Fruit fly (Drosophila melanogaster) whole organism, prepupa: ENCODE results near the gene CG10587.

Source experiments
- Blimp-1 ChIP-seq: fragments of 200-800 bp; sonication (Bioruptor generic); optimal IDR thresholded peaks from 3 replicates; lab custom pipeline; 2017; ENCODE audit warnings: missing biosample characterization, missing genetic modification characterization, mild to moderate bottlenecking, moderate library complexity, missing genetic modification reagents
- CG10631 ChIP-seq: fragments of 200-800 bp; sonication (Bioruptor generic); optimal IDR thresholded peaks from 2 replicates; lab custom pipeline; 2016; ENCODE audit warnings: missing biosample characterization, missing genetic modification characterization
- CG10669 ChIP-seq: fragments of 200-800 bp; sonication (Bioruptor generic); optimal IDR thresholded peaks from 3 replicates; lab custom pipeline; 2018; ENCODE audit warnings: missing biosample characterization, mild to moderate bottlenecking, missing genetic modification characterization, moderate library complexity
- CG11294 ChIP-seq: fragments of 200-800 bp; sonication (Bioruptor generic); IDR thresholded peaks from 2 replicates; pipeline ENCODE4 v1.3.6; 2022; ENCODE audit warnings: missing biosample characterization, missing genetic modification characterization
- CG11762 ChIP-seq: fragments of 200-800 bp; sonication (Bioruptor generic); optimal IDR thresholded peaks from 3 replicates; lab custom pipeline; 2016; ENCODE audit warnings: missing biosample characterization, missing genetic modification characterization; ENCODE audit not compliant: insufficient read depth
- CG11902 ChIP-seq: fragments of 200-800 bp; sonication (Bioruptor generic); optimal IDR thresholded peaks from 3 replicates; lab custom pipeline; 2016; ENCODE audit warnings: missing biosample characterization, missing genetic modification characterization
- CG1621 ChIP-seq: fragments of 200-800 bp; sonication (Bioruptor generic); optimal IDR thresholded peaks from 3 replicates; lab custom pipeline; 2018; ENCODE audit warnings: missing biosample characterization, mild to moderate bottlenecking, missing genetic modification characterization
- CG16779 ChIP-seq: fragments of 200-800 bp; sonication (Bioruptor generic); optimal IDR thresholded peaks from 3 replicates; lab custom pipeline; 2017; ENCODE audit warnings: missing biosample characterization, mild to moderate bottlenecking, missing genetic modification characterization
- CG3032 ChIP-seq: fragments of 200-800 bp; optimal IDR thresholded peaks from 2 replicates; lab custom pipeline; 2019; ENCODE audit warnings: missing biosample characterization, mild to moderate bottlenecking, missing genetic modification characterization, moderate library complexity
- CG32006 ChIP-seq: fragments of 200-800 bp; sonication (Bioruptor generic); optimal IDR thresholded peaks from 3 replicates; lab custom pipeline; 2017; ENCODE audit warnings: missing biosample characterization, mild to moderate bottlenecking, missing genetic modification characterization
- CG34406 ChIP-seq: fragments of 200-800 bp; sonication (Bioruptor generic); optimal IDR thresholded peaks from 3 replicates; lab custom pipeline; 2016; ENCODE audit warnings: missing biosample characterization, missing genetic modification characterization
- CG3919 ChIP-seq: fragments of 200-800 bp; sonication (Bioruptor generic); optimal IDR thresholded peaks from 3 replicates; lab custom pipeline; 2016; ENCODE audit warnings: missing biosample characterization, missing genetic modification characterization
- CG4318 ChIP-seq: fragments of 200-800 bp; sonication (Bioruptor generic); optimal IDR thresholded peaks from 3 replicates; lab custom pipeline; 2017; ENCODE audit warnings: missing biosample characterization, mild to moderate bottlenecking, missing genetic modification characterization
- CG6163 ChIP-seq: fragments of 200-800 bp; sonication (Bioruptor generic); IDR thresholded peaks from 3 replicates; pipeline ENCODE4 v1.3.6; 2022; ENCODE audit warnings: missing biosample characterization, missing genetic modification characterization
- CG6276 ChIP-seq: fragments of 200-800 bp; sonication (Bioruptor generic); optimal IDR thresholded peaks from 2 replicates; lab custom pipeline; 2017; ENCODE audit warnings: missing biosample characterization, mild to moderate bottlenecking, missing genetic modification characterization
- CG6792 ChIP-seq: fragments of 200-800 bp; sonication (Bioruptor generic); optimal IDR thresholded peaks from 3 replicates; lab custom pipeline; 2016; ENCODE audit warnings: missing biosample characterization, missing genetic modification characterization
- CG6808 ChIP-seq: fragments of 200-800 bp; sonication (Bioruptor generic); optimal IDR thresholded peaks from 3 replicates; lab custom pipeline; 2017; ENCODE audit warnings: missing biosample characterization, missing genetic modification characterization, mild to moderate bottlenecking, moderate library complexity, missing genetic modification reagents
- CG6854 ChIP-seq: fragments of 200-800 bp; sonication (Bioruptor generic); optimal IDR thresholded peaks from 2 replicates; lab custom pipeline; 2017; ENCODE audit warnings: missing biosample characterization, mild to moderate bottlenecking, missing genetic modification characterization
- CG7368 ChIP-seq: fragments of 200-800 bp; sonication (Bioruptor generic); optimal IDR thresholded peaks from 3 replicates; lab custom pipeline; 2016; ENCODE audit warnings: missing biosample characterization, missing genetic modification characterization
- CG8119 ChIP-seq: fragments of 200-800 bp; sonication (Bioruptor generic); IDR thresholded peaks from 3 replicates; pipeline ENCODE4 v1.3.6; 2022; ENCODE audit warnings: missing biosample characterization, missing genetic modification characterization
- CG8319 ChIP-seq: fragments of 200-800 bp; sonication (Bioruptor generic); optimal IDR thresholded peaks from 3 replicates; lab custom pipeline; 2016; ENCODE audit warnings: missing biosample characterization, missing genetic modification characterization
- CG8632 ChIP-seq: fragments of 200-800 bp; sonication (Bioruptor generic); optimal IDR thresholded peaks from 3 replicates; lab custom pipeline; 2016; ENCODE audit warnings: missing biosample characterization, missing genetic modification characterization
- CG9139 ChIP-seq: fragments of 200-800 bp; sonication (Bioruptor generic); optimal IDR thresholded peaks from 3 replicates; lab custom pipeline; 2017; ENCODE audit warnings: missing biosample characterization, mild to moderate bottlenecking, missing genetic modification characterization
- Eip75B ChIP-seq: fragments of 200-800 bp; sonication (Bioruptor generic); optimal IDR thresholded peaks from 3 replicates; lab custom pipeline; 2016; ENCODE audit warnings: missing biosample characterization, missing genetic modification characterization
- Ets21C ChIP-seq: fragments of 200-800 bp; sonication (Bioruptor generic); optimal IDR thresholded peaks from 3 replicates; lab custom pipeline; 2016; ENCODE audit warnings: missing biosample characterization, missing genetic modification characterization
- Gug ChIP-seq: fragments of 200-800 bp; sonication (Bioruptor generic); IDR thresholded peaks from 2 replicates; pipeline ENCODE4 v1.3.6; 2022; ENCODE audit warnings: missing biosample characterization, missing genetic modification characterization
- Hr38 ChIP-seq: sonication (Bioruptor generic); optimal IDR thresholded peaks from 2 replicates; lab custom pipeline; 2016; ENCODE audit warnings: missing biosample characterization, missing genetic modification characterization
- Hr39 ChIP-seq: fragments of 200-800 bp; sonication (Bioruptor generic); optimal IDR thresholded peaks from 2 replicates; lab custom pipeline; 2016; ENCODE audit warnings: missing biosample characterization, missing genetic modification characterization
- Lpt ChIP-seq: fragments of 200-800 bp; sonication (Bioruptor generic); optimal IDR thresholded peaks from 3 replicates; lab custom pipeline; 2016; ENCODE audit warnings: missing biosample characterization, missing genetic modification characterization
- Met ChIP-seq: fragments of 200-800 bp; sonication (Bioruptor generic); optimal IDR thresholded peaks from 3 replicates; lab custom pipeline; 2016; ENCODE audit warnings: missing biosample characterization, missing genetic modification characterization
- Smox ChIP-seq: fragments of 200-800 bp; sonication (Bioruptor generic); optimal IDR thresholded peaks from 3 replicates; lab custom pipeline; 2016; ENCODE audit warnings: missing biosample characterization, missing genetic modification characterization
- Sox102F ChIP-seq: fragments of 200-800 bp; sonication (Bioruptor generic); optimal IDR thresholded peaks from 2 replicates; lab custom pipeline; 2016; ENCODE audit warnings: missing biosample characterization, mild to moderate bottlenecking, missing genetic modification characterization
- Sox15 ChIP-seq: fragments of 200-800 bp; sonication (Bioruptor generic); optimal IDR thresholded peaks from 3 replicates; lab custom pipeline; 2016; ENCODE audit warnings: missing biosample characterization, missing genetic modification characterization
- cyc ChIP-seq: fragments of 200-800 bp; sonication (Bioruptor generic); optimal IDR thresholded peaks from 3 replicates; lab custom pipeline; 2016; ENCODE audit warnings: missing biosample characterization, missing genetic modification characterization
- dac ChIP-seq: fragments of 200-800 bp; sonication (Bioruptor generic); optimal IDR thresholded peaks from 2 replicates; lab custom pipeline; 2017; ENCODE audit warnings: missing biosample characterization, mild to moderate bottlenecking, missing genetic modification characterization
- dsx ChIP-seq: fragments of 200-800 bp; optimal IDR thresholded peaks from 3 replicates; lab custom pipeline; 2019; ENCODE audit warnings: missing biosample characterization, mild to moderate bottlenecking, missing genetic modification characterization, moderate library complexity; ENCODE audit not compliant: poor library complexity, severe bottlenecking
- eg ChIP-seq: fragments of 200-800 bp; sonication (Bioruptor generic); IDR thresholded peaks from 3 replicates; pipeline ENCODE4 v1.3.6; 2022; ENCODE audit warnings: missing biosample characterization, missing genetic modification characterization
- fd59A ChIP-seq: fragments of 200-800 bp; sonication (Bioruptor generic); optimal IDR thresholded peaks from 2 replicates; lab custom pipeline; 2017; ENCODE audit warnings: missing biosample characterization, mild to moderate bottlenecking, missing genetic modification characterization, missing genetic modification reagents
- fd85E ChIP-seq: fragments of 200-800 bp; sonication (Bioruptor generic); optimal IDR thresholded peaks from 3 replicates; lab custom pipeline; 2016; ENCODE audit warnings: missing biosample characterization, missing genetic modification characterization
- lz ChIP-seq: fragments of 200-800 bp; sonication (Bioruptor generic); optimal IDR thresholded peaks from 3 replicates; lab custom pipeline; 2016; ENCODE audit warnings: missing biosample characterization, missing genetic modification characterization
- net ChIP-seq: fragments of 200-800 bp; sonication (Bioruptor generic); optimal IDR thresholded peaks from 3 replicates; lab custom pipeline; 2016; ENCODE audit warnings: missing biosample characterization, missing genetic modification characterization
- pdm3 ChIP-seq: fragments of 200-800 bp; sonication (Bioruptor generic); optimal IDR thresholded peaks from 3 replicates; lab custom pipeline; 2016; ENCODE audit warnings: missing biosample characterization, missing genetic modification characterization
- salr ChIP-seq, 2 experiments: fragments of 200-800 bp; sonication (Bioruptor generic); optimal IDR thresholded peaks; 3 replicates each; lab custom pipeline; 2016 to 2018; ENCODE audit warnings: missing biosample characterization in 2 of 2, missing genetic modification characterization in 2 of 2, mild to moderate bottlenecking in 1 of 2
- spab ChIP-seq: fragments of 200-800 bp; sonication (Bioruptor generic); optimal IDR thresholded peaks from 2 replicates; lab custom pipeline; 2017; ENCODE audit warnings: missing biosample characterization, mild to moderate bottlenecking, missing genetic modification characterization, missing genetic modification reagents
- ss ChIP-seq, 2 experiments: fragments of 200-800 bp; sonication (Bioruptor generic); optimal IDR thresholded peaks; 2 replicates in 1 of 2; 3 replicates in 1 of 2; lab custom pipeline; 2017 to 2018; ENCODE audit warnings: mild to moderate bottlenecking in 2 of 2, missing biosample characterization in 2 of 2, missing genetic modification characterization in 2 of 2, moderate library complexity in 1 of 2
- svp ChIP-seq: fragments of 200-800 bp; sonication (Bioruptor generic); peaks from one replicate; lab custom pipeline; 2016; ENCODE audit warnings: missing biosample characterization, missing genetic modification characterization
- vri ChIP-seq: fragments of 200-800 bp; sonication (Bioruptor generic); optimal IDR thresholded peaks from 3 replicates; lab custom pipeline; 2016; ENCODE audit warnings: missing biosample characterization, mild to moderate bottlenecking, missing genetic modification characterization

CG10587 gene

DNA sequence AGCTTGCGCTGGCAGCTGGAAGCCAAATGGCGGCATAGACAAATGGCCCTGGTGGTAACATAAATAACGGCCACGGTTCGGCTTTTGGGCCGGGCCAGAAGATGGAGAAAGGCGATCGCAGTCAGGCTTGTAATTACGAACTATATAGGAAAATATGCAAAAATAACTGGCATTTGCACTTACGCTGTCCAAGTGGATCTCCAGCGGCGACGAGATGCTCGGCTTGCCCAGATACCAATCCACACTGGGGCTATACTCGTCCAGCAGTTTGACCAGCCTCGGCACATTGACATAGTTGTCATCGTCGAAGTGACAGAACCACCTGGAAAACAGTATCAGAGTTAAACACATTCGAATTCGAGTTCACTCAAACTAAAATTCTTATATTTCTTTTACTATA lies 34.8 kb downstream of the CG10587 start, which contains the start of gene CG10589:
Gene CG10589 (plus strand): TSS at position 301 of the 400 bp plus-strand sequence.
- TF ChIP-seq CG8319 (GFP tag; lab: Kevin White, UChicago) (no peak), Met (no peak), fd59A (GFP tag; lab: Kevin White, UChicago) (no peak), lz (GFP tag; lab: Kevin White, UChicago) (no peak), CG9139 (no peak), CG34406 (GFP tag; lab: Kevin White, UChicago) (no peak), ss (GFP tag; optimal IDR thresholded peaks at IDR 0.05; lab: Kevin White, UChicago) (no peak), CG8632 (GFP tag; lab: Kevin White, UChicago) (no peak), CG11294 (GFP tag; lab: Robert Waterston, UW) (no peak), eg (GFP tag; lab: Robert Waterston, UW) (no peak), CG6854 (GFP tag; lab: Kevin White, UChicago) (no peak), pdm3 (GFP tag; lab: Kevin White, UChicago) (no peak), Sox102F (no peak), CG11762 (GFP tag; lab: Kevin White, UChicago) (no peak), dsx (GFP tag; lab: Kevin White, UChicago) (no peak), Eip75B (GFP tag; lab: Kevin White, UChicago) (no peak), Ets21C (GFP tag; lab: Kevin White, UChicago) (no peak), Blimp-1 (GFP tag; lab: Kevin White, UChicago) (no peak), CG3032 (tag; lab: Kevin White, UChicago) (no peak), CG6276 (GFP tag; lab: Kevin White, UChicago) (no peak)

DNA sequence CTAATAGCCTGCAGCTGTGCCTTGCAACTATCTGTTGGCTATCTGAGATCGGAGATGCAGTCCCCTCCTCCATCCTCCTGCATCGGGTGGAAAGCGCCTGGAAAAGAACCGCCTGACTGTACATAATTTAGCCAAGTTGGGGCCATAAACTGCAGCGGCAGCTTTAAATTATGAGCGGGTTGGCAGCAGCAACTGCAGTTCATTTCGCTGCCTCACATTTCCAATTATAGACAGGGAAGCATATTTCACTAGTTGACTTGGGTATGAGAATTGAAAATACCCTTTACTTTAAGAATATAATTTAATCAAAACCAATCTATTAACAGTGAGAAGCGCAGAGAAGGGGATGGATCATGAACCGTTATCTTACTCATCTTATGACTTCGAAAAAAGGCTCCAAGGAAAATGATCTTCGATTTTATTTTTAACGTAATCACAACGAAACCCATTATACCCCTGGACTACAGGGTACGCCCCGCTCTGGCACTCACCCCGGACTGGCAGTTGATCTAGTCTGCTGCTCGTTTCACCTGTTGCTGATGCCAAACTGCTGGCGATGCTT lies 39.2 kb downstream of the CG10587 start:
- TF ChIP-seq dsx (GFP tag; lab: Kevin White, UChicago) (peak; percentile 85), eg (GFP tag; lab: Robert Waterston, UW) (peak; percentile 70; the same call in 1 of the 3 replicates), spab (GFP tag; lab: Kevin White, UChicago) (peak; percentile 85), CG9139 (peak; percentile 70), Met (peak; percentile 60), CG3919 (peak; percentile 88), CG6808 (GFP tag; lab: Kevin White, UChicago) (peak; percentile 87), svp (GFP tag; lab: Kevin White, UChicago) (peak; percentile 63), salr (GFP tag; optimal IDR thresholded peaks at IDR 0.05; lab: Kevin White, UChicago) (peak; percentile 79 to 81), CG10669 (GFP tag; lab: Kevin White, UChicago) (peak; percentile 86), Lpt (GFP tag; lab: Kevin White, UChicago) (peak; percentile 81), CG8119 (GFP tag; lab: Robert Waterston, UW) (peak; percentile 89), lz (GFP tag; lab: Kevin White, UChicago) (peak; percentile 40), fd85E (GFP tag; lab: Kevin White, UChicago) (no peak), dac (GFP tag; lab: Kevin White, UChicago) (peak; percentile 51), Eip75B (GFP tag; lab: Kevin White, UChicago) (peak; percentile 79), CG7368 (GFP tag; lab: Kevin White, UChicago) (peak; percentile 55), CG6854 (GFP tag; lab: Kevin White, UChicago) (no peak), CG8319 (GFP tag; lab: Kevin White, UChicago) (peak; percentile 59), Hr39 (GFP tag; lab: Kevin White, UChicago) (peak; percentile 48), net (GFP tag; lab: Kevin White, UChicago) (peak; percentile 72), vri (GFP tag; lab: Kevin White, UChicago) (no peak), Sox15 (GFP tag; lab: Kevin White, UChicago) (peak; percentile 20), CG34406 (GFP tag; lab: Kevin White, UChicago) (peak; percentile 47), CG10631 (GFP tag; lab: Kevin White, UChicago) (peak; percentile 80), CG6792 (GFP tag; lab: Kevin White, UChicago) (peak; percentile 76), CG4318 (GFP tag; lab: Kevin White, UChicago) (peak; percentile 76), Sox102F (peak; percentile 43), Hr38 (no peak), cyc (GFP tag; lab: Kevin White, UChicago) (peak; percentile 40), Blimp-1 (GFP tag; lab: Kevin White, UChicago) (no peak), CG32006 (GFP tag; lab: Kevin White, UChicago) (peak; percentile 91), CG11902 (GFP tag; lab: Kevin White, UChicago) (peak; percentile 16), Smox (GFP tag; lab: Kevin White, UChicago) (peak; percentile 3), CG16779 (tag; lab: Kevin White, UChicago) (peak; percentile 55), CG6163 (peak; percentile 85), CG1621 (tag; lab: Kevin White, UChicago) (peak; percentile 75), Gug (peak; percentile 56), ss (GFP tag; optimal IDR thresholded peaks at IDR 0.05; lab: Kevin White, UChicago) (peak; percentile 83 to 88)
